Fruit fly (Drosophila melanogaster) whole organism, embryonic: ENCODE measurements around the gene CG43062.

ENCODE experiments used
- Aef1 ChIP-seq: fragments of 200-800 bp; sonication (Bioruptor generic); IDR thresholded peaks from 3 replicates; pipeline ENCODE4 v1.3.6; 2022; ENCODE audit warnings: missing biosample characterization, missing genetic modification characterization
- C15 ChIP-seq: fragments of 200-800 bp; sonication (Bioruptor generic); IDR thresholded peaks from 3 replicates; pipeline ENCODE4 v1.3.6; 2022; ENCODE audit warnings: missing biosample characterization, missing genetic modification characterization
- CG10321 ChIP-seq: fragments of 200-800 bp; sonication (Bioruptor generic); IDR thresholded peaks from 2 replicates; pipeline ENCODE4 v1.3.6; 2022; ENCODE audit warnings: missing biosample characterization, missing genetic modification characterization
- CG10979 ChIP-seq: fragments of 200-800 bp; sonication (Bioruptor generic); optimal IDR thresholded peaks from 2 replicates; lab custom pipeline; 2018; ENCODE audit warnings: missing biosample characterization, mild to moderate bottlenecking, missing genetic modification characterization, moderate library complexity
- CG11398 ChIP-seq: fragments of 200-800 bp; sonication (Bioruptor generic); optimal IDR thresholded peaks from 2 replicates; lab custom pipeline; 2016; ENCODE audit warnings: missing biosample characterization, missing genetic modification characterization
- CG12219 ChIP-seq: fragments of 200-800 bp; sonication (Bioruptor generic); optimal IDR thresholded peaks from 3 replicates; lab custom pipeline; 2018; ENCODE audit warnings: missing biosample characterization, mild to moderate bottlenecking, missing genetic modification characterization
- CG1233 ChIP-seq: fragments of 200-800 bp; sonication (Bioruptor generic); optimal IDR thresholded peaks from 4 replicates; lab custom pipeline; 2018; ENCODE audit warnings: missing biosample characterization, mild to moderate bottlenecking, missing genetic modification characterization
- CG12942 ChIP-seq: fragments of 200-800 bp; sonication (Bioruptor generic); optimal IDR thresholded peaks from 3 replicates; lab custom pipeline; 2016; ENCODE audit warnings: missing biosample characterization, missing genetic modification characterization
- CG14965 ChIP-seq: fragments of 200-800 bp; sonication (Bioruptor generic); optimal IDR thresholded peaks from 2 replicates; lab custom pipeline; 2016; ENCODE audit warnings: missing biosample characterization, missing genetic modification characterization, borderline replicate concordance
- CG15011 ChIP-seq: fragments of 200-800 bp; sonication (Bioruptor generic); optimal IDR thresholded peaks from 3 replicates; lab custom pipeline; 2018; ENCODE audit warnings: missing biosample characterization, mild to moderate bottlenecking, missing genetic modification characterization
- CG17361 ChIP-seq: fragments of 200-800 bp; sonication (Bioruptor generic); IDR thresholded peaks from 3 replicates; pipeline ENCODE4 v1.3.6; 2022; ENCODE audit warnings: missing biosample characterization, missing genetic modification characterization
- CG2120 ChIP-seq: fragments of 200-800 bp; sonication (Bioruptor generic); optimal IDR thresholded peaks from 3 replicates; lab custom pipeline; 2016; ENCODE audit warnings: missing biosample characterization, missing genetic modification characterization
- CG3065 ChIP-seq: fragments of 200-800 bp; sonication (Bioruptor generic); optimal IDR thresholded peaks from 2 replicates; lab custom pipeline; 2016; ENCODE audit warnings: missing biosample characterization, missing genetic modification characterization
- CG32532 ChIP-seq: fragments of 200-800 bp; sonication (Bioruptor generic); IDR thresholded peaks from 2 replicates; pipeline ENCODE4 v1.3.6; 2022; ENCODE audit warnings: missing biosample characterization, missing genetic modification characterization
- CG32767 ChIP-seq: fragments of 200-800 bp; sonication (Bioruptor generic); IDR thresholded peaks from 2 replicates; pipeline ENCODE4 v1.3.6; 2022; ENCODE audit warnings: missing biosample characterization, missing genetic modification characterization
- CG4404 ChIP-seq: fragments of 200-800 bp; sonication (Bioruptor generic); IDR thresholded peaks from 2 replicates; pipeline ENCODE4 v1.3.6; 2022; ENCODE audit warnings: missing biosample characterization, missing genetic modification characterization
- CG4707 ChIP-seq: fragments of 200-800 bp; sonication (Bioruptor generic); optimal IDR thresholded peaks from 2 replicates; lab custom pipeline; 2018; ENCODE audit warnings: missing biosample characterization, mild to moderate bottlenecking, missing genetic modification characterization, moderate library complexity
- CG7963 ChIP-seq: fragments of 200-800 bp; sonication (Bioruptor generic); IDR thresholded peaks from 3 replicates; pipeline ENCODE4 v1.3.6; 2022; ENCODE audit warnings: missing biosample characterization, missing genetic modification characterization; ENCODE audit not compliant: partially characterized antibody
- CG8281 ChIP-seq: fragments of 200-800 bp; sonication (Bioruptor generic); optimal IDR thresholded peaks from 2 replicates; lab custom pipeline; 2018; ENCODE audit warnings: missing biosample characterization, mild to moderate bottlenecking, missing genetic modification characterization, moderate library complexity
- CG9609 ChIP-seq: fragments of 200-800 bp; sonication (Bioruptor generic); optimal IDR thresholded peaks from 3 replicates; lab custom pipeline; 2016; ENCODE audit warnings: missing biosample characterization, missing genetic modification characterization
- CG9727 ChIP-seq: fragments of 200-800 bp; sonication (Bioruptor generic); optimal IDR thresholded peaks from 3 replicates; lab custom pipeline; 2017; ENCODE audit warnings: missing biosample characterization, mild to moderate bottlenecking, missing genetic modification characterization
- CHES-1-like ChIP-seq: fragments of 200-800 bp; sonication (Bioruptor generic); optimal IDR thresholded peaks from 2 replicates; lab custom pipeline; 2016; ENCODE audit warnings: missing biosample characterization, missing genetic modification characterization
- Dfd ChIP-seq, 2 experiments: fragments of >200 bp; optimal IDR thresholded peaks; 2 replicates each; lab custom pipeline; 2017; ENCODE audit warnings: missing biosample characterization in 2 of 2, missing genetic modification characterization in 2 of 2
- E2f2 ChIP-seq: fragments of 200-800 bp; sonication (Bioruptor generic); IDR thresholded peaks from 2 replicates; pipeline ENCODE4 v1.3.6; 2022; ENCODE audit warnings: missing biosample characterization, missing genetic modification characterization
- HLH4C ChIP-seq: fragments of 200-800 bp; sonication (Bioruptor generic); IDR thresholded peaks from 3 replicates; pipeline ENCODE4 v1.3.6; 2022; ENCODE audit warnings: missing biosample characterization, missing genetic modification characterization; ENCODE audit not compliant: partially characterized antibody
- Mrtf ChIP-seq: fragments of 200-800 bp; sonication (Bioruptor generic); IDR thresholded peaks from 3 replicates; pipeline ENCODE4 v1.3.6; 2022; ENCODE audit warnings: missing biosample characterization, missing genetic modification characterization
- Nf-YB ChIP-seq: fragments of 200-800 bp; sonication (Bioruptor generic); optimal IDR thresholded peaks from 3 replicates; lab custom pipeline; 2019; ENCODE audit warnings: missing biosample characterization, mild to moderate bottlenecking, missing genetic modification characterization, moderate library complexity
- Ravus ChIP-seq: fragments of 200-800 bp; sonication (Bioruptor generic); IDR thresholded peaks from 2 replicates; pipeline ENCODE4 v1.3.6; 2022; ENCODE audit warnings: missing biosample characterization, missing genetic modification characterization
- TFAM ChIP-seq: fragments of 200-800 bp; sonication (Bioruptor generic); optimal IDR thresholded peaks from 2 replicates; lab custom pipeline; 2017; ENCODE audit warnings: missing biosample characterization, missing genetic modification characterization, inconsistent platforms
- ac ChIP-seq: fragments of 200-800 bp; sonication (Bioruptor generic); optimal IDR thresholded peaks from 3 replicates; lab custom pipeline; 2017; ENCODE audit warnings: missing biosample characterization, mild to moderate bottlenecking, missing genetic modification characterization
- ato ChIP-seq: fragments of 200-800 bp; sonication (Bioruptor generic); IDR thresholded peaks from 2 replicates; pipeline ENCODE4 v1.3.6; 2022; ENCODE audit warnings: missing biosample characterization, missing genetic modification characterization; ENCODE audit not compliant: partially characterized antibody
- az2 ChIP-seq: fragments of 200-800 bp; sonication (Bioruptor generic); optimal IDR thresholded peaks from 3 replicates; lab custom pipeline; 2016; ENCODE audit warnings: missing biosample characterization, missing genetic modification characterization
- da ChIP-seq: fragments of 200-800 bp; sonication (Bioruptor generic); optimal IDR thresholded peaks from 2 replicates; lab custom pipeline; 2016; ENCODE audit warnings: missing biosample characterization, missing genetic modification characterization
- dati ChIP-seq: fragments of 200-800 bp; sonication (Bioruptor generic); IDR thresholded peaks from 2 replicates; pipeline ENCODE4 v1.3.6; 2022; ENCODE audit warnings: missing biosample characterization, missing genetic modification characterization
- dmrt99B ChIP-seq: fragments of 200-800 bp; sonication (Bioruptor generic); optimal IDR thresholded peaks from 2 replicates; lab custom pipeline; 2018; ENCODE audit warnings: missing biosample characterization, mild to moderate bottlenecking, missing genetic modification characterization, moderate library complexity
- fu2 ChIP-seq: fragments of 200-800 bp; sonication (Bioruptor generic); optimal IDR thresholded peaks from 2 replicates; lab custom pipeline; 2016; ENCODE audit warnings: missing biosample characterization, missing genetic modification characterization
- gsb-n ChIP-seq: fragments of 200-800 bp; sonication (Bioruptor generic); optimal IDR thresholded peaks from 3 replicates; lab custom pipeline; 2018; ENCODE audit warnings: missing biosample characterization, mild to moderate bottlenecking, missing genetic modification characterization
- ind ChIP-seq: fragments of 200-800 bp; sonication (Bioruptor generic); optimal IDR thresholded peaks from 3 replicates; lab custom pipeline; 2016; ENCODE audit warnings: missing biosample characterization, missing genetic modification characterization
- org-1 ChIP-seq: fragments of 200-800 bp; sonication (Bioruptor generic); optimal IDR thresholded peaks from 2 replicates; lab custom pipeline; 2017; ENCODE audit warnings: missing biosample characterization, missing genetic modification characterization
- peb ChIP-seq: fragments of 200-800 bp; sonication (Bioruptor generic); IDR thresholded peaks from 2 replicates; pipeline ENCODE4 v1.3.6; 2022; ENCODE audit warnings: missing biosample characterization, missing genetic modification characterization
- rib ChIP-seq: fragments of 200-800 bp; sonication (Bioruptor generic); IDR thresholded peaks from 2 replicates; pipeline ENCODE4 v1.3.6; 2022; ENCODE audit warnings: missing biosample characterization, missing genetic modification characterization
- sob ChIP-seq: fragments of 200-800 bp; sonication (Bioruptor generic); IDR thresholded peaks from 2 replicates; pipeline ENCODE4 v1.3.6; 2022; ENCODE audit warnings: missing biosample characterization, missing genetic modification characterization
- ssp ChIP-seq: fragments of 200-800 bp; sonication (Bioruptor generic); IDR thresholded peaks from 2 replicates; pipeline ENCODE4 v1.3.6; 2022; ENCODE audit warnings: missing biosample characterization, missing genetic modification characterization
- tap ChIP-seq: fragments of 200-800 bp; optimal IDR thresholded peaks from 3 replicates; lab custom pipeline; 2019; ENCODE audit warnings: missing biosample characterization, mild to moderate bottlenecking, missing genetic modification characterization, moderate library complexity
- tgo ChIP-seq: fragments of 200-800 bp; sonication (Bioruptor generic); IDR thresholded peaks from 3 replicates; pipeline ENCODE4 v1.3.6; 2022; ENCODE audit warnings: missing biosample characterization, missing genetic modification characterization
- trem ChIP-seq: fragments of 200-800 bp; optimal IDR thresholded peaks from 3 replicates; lab custom pipeline; 2019; ENCODE audit warnings: missing biosample characterization, mild to moderate bottlenecking, missing genetic modification characterization, moderate library complexity
- trh ChIP-seq: fragments of 200-800 bp; sonication (Bioruptor generic); optimal IDR thresholded peaks from 2 replicates; lab custom pipeline; 2016; ENCODE audit warnings: missing biosample characterization, missing genetic modification characterization
- tx ChIP-seq: fragments of 200-800 bp; sonication (Bioruptor generic); optimal IDR thresholded peaks from 2 replicates; lab custom pipeline; 2016; ENCODE audit warnings: missing biosample characterization, missing genetic modification characterization
- usp ChIP-seq: fragments of >200 bp; optimal IDR thresholded peaks from 2 replicates; lab custom pipeline; 2017; ENCODE audit warnings: missing biosample characterization, missing genetic modification characterization

CG43062 gene

DNA sequence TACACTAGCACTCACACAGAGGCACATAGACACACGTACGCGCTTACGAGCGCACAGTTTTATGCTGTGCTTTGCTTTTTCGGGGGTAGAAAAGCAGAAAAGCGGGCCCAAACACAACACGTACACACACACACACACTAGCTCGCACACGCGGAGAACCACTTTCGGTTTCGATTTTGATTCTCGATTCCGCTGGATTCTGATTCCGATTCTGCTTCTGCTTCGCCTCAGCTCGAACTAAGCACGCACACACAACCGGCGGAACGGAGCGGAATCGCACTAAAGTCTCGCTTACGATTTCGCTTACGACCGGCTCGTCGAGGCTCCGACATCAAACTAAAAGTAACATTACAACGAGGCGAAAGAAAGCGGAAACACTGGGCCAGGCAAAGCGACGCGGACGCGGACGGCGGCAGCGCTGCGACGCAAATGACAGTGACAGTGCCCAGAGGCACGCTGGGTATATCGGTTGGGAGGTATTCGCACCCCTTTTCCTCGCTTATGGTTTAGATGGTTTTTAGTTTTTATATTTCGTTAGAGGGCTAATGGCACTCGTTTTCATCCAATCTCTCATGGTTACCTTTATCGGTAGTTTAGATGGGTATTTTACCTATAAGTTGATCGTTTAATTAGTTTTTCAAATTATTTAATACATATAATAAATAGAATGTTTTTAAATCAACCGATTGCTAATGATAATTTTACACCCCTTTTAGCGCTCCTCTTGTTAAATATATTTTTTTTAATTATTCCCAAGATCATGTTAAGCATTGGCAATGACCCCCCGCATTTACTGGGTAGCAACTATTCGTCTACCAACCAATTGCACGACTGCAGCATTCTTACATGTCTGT, 28.1 kb downstream of the CG43062 start (continued):
- TF ChIP-seq CG1233 (GFP tag; lab: Kevin White, UChicago) = peak; percentile 56
- TF ChIP-seq E2f2 = peak; percentile 7; the same call in 1 of the 2 replicates
- TF ChIP-seq Aef1 (GFP tag; lab: Robert Waterston, UW) = no peak
- peak; percentile 16 for TF ChIP-seq tap
- TF ChIP-seq CG12219 (GFP tag; lab: Kevin White, UChicago) = no peak
- TF ChIP-seq TFAM = no peak
- TF ChIP-seq peb (GFP tag; lab: Robert Waterston, UW) = no peak
- peak; percentile 47; the same call in 1 of the 3 replicates for TF ChIP-seq HLH4C (GFP tag; lab: Robert Waterston, UW)
- peak; percentile 54 for TF ChIP-seq CG4707
- peak; percentile 24 for TF ChIP-seq CG9609 (GFP tag; lab: Kevin White, UChicago)
- TF ChIP-seq CG10321 = no peak; the same call in 1 of the 2 replicates
- no peak for TF ChIP-seq Ravus (GFP tag; lab: Robert Waterston, UW)
- TF ChIP-seq ind (GFP tag; lab: Kevin White, UChicago) = peak; percentile 28
- TF ChIP-seq CHES-1-like (GFP tag; lab: Kevin White, UChicago) = peak; percentile 45
- TF ChIP-seq CG10979 (tag; lab: Kevin White, UChicago) = peak; percentile 54
- TF ChIP-seq tgo = peak; percentile 57; the same call in 2 of the 3 replicates
- no peak for TF ChIP-seq Mrtf
- TF ChIP-seq org-1 (GFP tag; lab: Kevin White, UChicago) = peak; percentile 35
- peak; percentile 22 for TF ChIP-seq ac
- peak; percentile 7 for TF ChIP-seq CG11398
- TF ChIP-seq CG17361 (GFP tag; lab: Robert Waterston, UW) = peak; percentile 85
- TF ChIP-seq CG7963 (GFP tag; lab: Robert Waterston, UW) = peak; percentile 37; the same call in 1 of the 3 replicates
- TF ChIP-seq CG3065 (GFP tag; lab: Kevin White, UChicago) = peak; percentile 2
- TF ChIP-seq CG9727 = peak; percentile 87
- TF ChIP-seq trem (tag; lab: Kevin White, UChicago) = no peak
- no peak for TF ChIP-seq trh (GFP tag; lab: Kevin White, UChicago)
- peak; percentile 40; the same call in 1 of the 2 replicates for TF ChIP-seq CG32532 (GFP tag; lab: Robert Waterston, UW)
- TF ChIP-seq tx (GFP tag; lab: Kevin White, UChicago) = peak; percentile 12
- peak; percentile 49; the same call in 1 of the 2 replicates for TF ChIP-seq sob (GFP tag; lab: Robert Waterston, UW)
- peak; percentile 65 for TF ChIP-seq dmrt99B (tag; lab: Kevin White, UChicago)
- peak; percentile 9 for TF ChIP-seq CG8281 (tag; lab: Kevin White, UChicago)
- TF ChIP-seq CG12942 (GFP tag; lab: Kevin White, UChicago) = peak; percentile 37
- TF ChIP-seq CG14965 = no peak
- TF ChIP-seq da (GFP tag; lab: Kevin White, UChicago) = peak; percentile 49
- TF ChIP-seq dati (GFP tag; lab: Robert Waterston, UW) = 0 out of 2 replicates have a peak, but pooled peaks have one; percentile 29
- TF ChIP-seq rib (GFP tag; lab: Robert Waterston, UW) = peak; percentile 78; the same call in 1 of the 2 replicates
- TF ChIP-seq ssp (GFP tag; lab: Robert Waterston, UW) = peak; percentile 39
- TF ChIP-seq Nf-YB (GFP tag; lab: Kevin White, UChicago) = peak; percentile 45
- peak; percentile 59; the same call in 1 of the 2 replicates for TF ChIP-seq ato (GFP tag; lab: Robert Waterston, UW)
- no peak for TF ChIP-seq fu2 (GFP tag; lab: Kevin White, UChicago)
- TF ChIP-seq Dfd (GFP tag; optimal IDR thresholded peaks at IDR 0.05; lab: Kevin White, UChicago) = no peak
- no peak for TF ChIP-seq C15 (GFP tag; lab: Robert Waterston, UW)
- TF ChIP-seq az2 = peak; percentile 80
- peak; percentile 58; the same call in 1 of the 2 replicates for TF ChIP-seq CG4404 (GFP tag; lab: Robert Waterston, UW)
- TF ChIP-seq usp (GFP tag; lab: Kevin White, UChicago) = no peak
- peak; percentile 36 for TF ChIP-seq gsb-n (tag; lab: Kevin White, UChicago)
- TF ChIP-seq CG2120 (GFP tag; lab: Kevin White, UChicago) = peak; percentile 56
- TF ChIP-seq CG15011 (GFP tag; lab: Kevin White, UChicago) = peak; percentile 44
- peak; percentile 40 for TF ChIP-seq CG32767 (GFP tag; lab: Robert Waterston, UW)
